Fruit fly (Drosophila melanogaster) whole organism, embryonic: ENCODE results near the gene CG6443.
A peak's percentile ranks its signal among the peaks of the same experiment; 100 is the strongest.

Experiments used
- Ada2b ChIP-seq: fragments of 200-800 bp; sonication (Bioruptor generic); IDR thresholded peaks from 2 replicates; pipeline ENCODE4 v1.3.6; 2022; ENCODE audit warnings: missing biosample characterization, missing genetic modification characterization
- Aef1 ChIP-seq: fragments of 200-800 bp; sonication (Bioruptor generic); IDR thresholded peaks from 3 replicates; pipeline ENCODE4 v1.3.6; 2022; ENCODE audit warnings: missing biosample characterization, missing genetic modification characterization
- B-H2 ChIP-seq: fragments of 200-800 bp; sonication (Bioruptor generic); optimal IDR thresholded peaks from 2 replicates; lab custom pipeline; 2018; ENCODE audit warnings: missing biosample characterization, mild to moderate bottlenecking, missing genetic modification characterization
- CG11504 ChIP-seq: fragments of 200-800 bp; sonication (Bioruptor generic); optimal IDR thresholded peaks from 3 replicates; lab custom pipeline; 2019; ENCODE audit warnings: missing biosample characterization, mild to moderate bottlenecking, missing genetic modification characterization, moderate library complexity
- CG11560 ChIP-seq: fragments of 200-800 bp; sonication (Bioruptor generic); IDR thresholded peaks from 3 replicates; pipeline ENCODE4 v1.3.6; 2022; ENCODE audit warnings: missing biosample characterization, missing genetic modification characterization
- CG11695 ChIP-seq: fragments of 200-800 bp; sonication (Bioruptor generic); IDR thresholded peaks from 3 replicates; pipeline ENCODE4 v1.3.6; 2022; ENCODE audit warnings: missing biosample characterization, missing genetic modification characterization
- CG12104 ChIP-seq: fragments of 200-800 bp; sonication (Bioruptor generic); optimal IDR thresholded peaks from 3 replicates; lab custom pipeline; 2016; ENCODE audit warnings: missing biosample characterization, missing genetic modification characterization
- CG12942 ChIP-seq: fragments of 200-800 bp; sonication (Bioruptor generic); optimal IDR thresholded peaks from 3 replicates; lab custom pipeline; 2016; ENCODE audit warnings: missing biosample characterization, missing genetic modification characterization
- CG13424 ChIP-seq: fragments of 200-800 bp; sonication (Bioruptor generic); optimal IDR thresholded peaks from 2 replicates; lab custom pipeline; 2019; ENCODE audit warnings: missing biosample characterization, mild to moderate bottlenecking, missing genetic modification characterization, moderate library complexity
- CG17328 ChIP-seq: fragments of 200-800 bp; sonication (Bioruptor generic); IDR thresholded peaks from 2 replicates; pipeline ENCODE4 v1.3.6; 2022; ENCODE audit warnings: missing biosample characterization, missing genetic modification characterization
- CG17359 ChIP-seq: fragments of 200-800 bp; sonication (Bioruptor generic); optimal IDR thresholded peaks from 3 replicates; lab custom pipeline; 2018; ENCODE audit warnings: missing biosample characterization, mild to moderate bottlenecking, missing genetic modification characterization, moderate library complexity
- CG30403 ChIP-seq: fragments of 200-800 bp; sonication (Bioruptor generic); optimal IDR thresholded peaks from 3 replicates; lab custom pipeline; 2016; ENCODE audit warnings: missing biosample characterization, missing genetic modification characterization
- CG4424 ChIP-seq: fragments of 200-800 bp; sonication (Bioruptor generic); optimal IDR thresholded peaks from 3 replicates; lab custom pipeline; 2016; ENCODE audit warnings: missing biosample characterization, missing genetic modification characterization
- CG4820 ChIP-seq: fragments of 200-800 bp; sonication (Bioruptor generic); optimal IDR thresholded peaks from 3 replicates; lab custom pipeline; 2016; ENCODE audit warnings: missing biosample characterization, missing genetic modification characterization
- CG6254 ChIP-seq: fragments of 200-800 bp; sonication (Bioruptor generic); optimal IDR thresholded peaks from 3 replicates; lab custom pipeline; 2017; ENCODE audit warnings: mild to moderate bottlenecking, missing biosample characterization, missing genetic modification reagents, missing genetic modification characterization
- CG6654 ChIP-seq: fragments of 200-800 bp; sonication (Bioruptor generic); optimal IDR thresholded peaks from 2 replicates; lab custom pipeline; 2017; ENCODE audit warnings: missing biosample characterization, mild to moderate bottlenecking, missing genetic modification characterization
- CG7786 ChIP-seq: fragments of 200-800 bp; sonication (Bioruptor generic); optimal IDR thresholded peaks from 2 replicates; lab custom pipeline; 2016; ENCODE audit warnings: missing biosample characterization, missing genetic modification characterization
- Camta ChIP-seq: fragments of 200-800 bp; sonication (Bioruptor generic); optimal IDR thresholded peaks from 2 replicates; lab custom pipeline; 2016; ENCODE audit warnings: missing biosample characterization, missing genetic modification characterization
- Hand ChIP-seq: fragments of 200-800 bp; sonication (Bioruptor generic); optimal IDR thresholded peaks from 2 replicates; lab custom pipeline; 2017; ENCODE audit warnings: mild to moderate bottlenecking, missing biosample characterization, missing genetic modification reagents, missing genetic modification characterization
- HmgD ChIP-seq: fragments of 200-800 bp; sonication (Bioruptor generic); optimal IDR thresholded peaks from 3 replicates; lab custom pipeline; 2016; ENCODE audit warnings: missing biosample characterization, missing genetic modification characterization
- Hr51 ChIP-seq, 2 experiments: fragments of 200-800 bp; sonication (Bioruptor generic); optimal IDR thresholded peaks; 2 replicates in 1 of 2; 3 replicates in 1 of 2; lab custom pipeline; 2016 to 2018; ENCODE audit warnings: missing biosample characterization in 2 of 2, missing genetic modification characterization in 2 of 2, mild to moderate bottlenecking in 1 of 2, moderate library complexity in 1 of 2
- Lhr ChIP-seq: fragments of 200-800 bp; sonication (Bioruptor generic); optimal IDR thresholded peaks from 3 replicates; lab custom pipeline; 2017; ENCODE audit warnings: mild to moderate bottlenecking, missing biosample characterization, missing genetic modification reagents, missing genetic modification characterization
- Lim3 ChIP-seq: fragments of 200-800 bp; sonication (Bioruptor generic); IDR thresholded peaks from 2 replicates; pipeline ENCODE4 v1.3.6; 2022; ENCODE audit warnings: missing biosample characterization, missing genetic modification characterization
- Mad ChIP-seq: fragments of 200-800 bp; sonication (Bioruptor generic); optimal IDR thresholded peaks from 2 replicates; lab custom pipeline; 2016; ENCODE audit warnings: missing biosample characterization, missing genetic modification characterization
- Max ChIP-seq: fragments of 200-800 bp; sonication (Bioruptor generic); optimal IDR thresholded peaks from 2 replicates; lab custom pipeline; 2016; ENCODE audit warnings: missing biosample characterization, mild to moderate bottlenecking, missing genetic modification characterization
- Med ChIP-seq: fragments of 200-800 bp; sonication (Bioruptor generic); peaks from one replicate; lab custom pipeline; 2016; ENCODE audit warnings: missing biosample characterization, missing genetic modification characterization, mild to moderate bottlenecking, inconsistent platforms, moderate library complexity
- Meics ChIP-seq: fragments of 200-800 bp; sonication (Bioruptor generic); optimal IDR thresholded peaks from 2 replicates; lab custom pipeline; 2017; ENCODE audit warnings: missing biosample characterization, mild to moderate bottlenecking, missing genetic modification characterization
- Myb ChIP-seq: fragments of 200-800 bp; sonication (Bioruptor generic); optimal IDR thresholded peaks from 2 replicates; lab custom pipeline; 2016; ENCODE audit warnings: missing biosample characterization, missing genetic modification characterization
- NC2β ChIP-seq: fragments of 200-800 bp; sonication (Bioruptor generic); optimal IDR thresholded peaks from 2 replicates; lab custom pipeline; 2016; ENCODE audit warnings: missing biosample characterization, missing genetic modification characterization
- NFAT ChIP-seq: fragments of 200-800 bp; sonication (Bioruptor generic); IDR thresholded peaks from 2 replicates; pipeline ENCODE4 v1.3.6; 2022; ENCODE audit warnings: missing biosample characterization, missing genetic modification characterization
- NK7.1 ChIP-seq: fragments of 200-800 bp; sonication (Bioruptor generic); optimal IDR thresholded peaks from 3 replicates; lab custom pipeline; 2016; ENCODE audit warnings: missing biosample characterization, missing genetic modification characterization
- Sin3A ChIP-seq: fragments of >200 bp; optimal IDR thresholded peaks from 2 replicates; lab custom pipeline; 2018
- Sox100B ChIP-seq: fragments of 200-800 bp; sonication (Bioruptor generic); optimal IDR thresholded peaks from 3 replicates; lab custom pipeline; 2018; ENCODE audit warnings: missing biosample characterization, mild to moderate bottlenecking, missing genetic modification characterization
- aop ChIP-seq: fragments of 200-800 bp; sonication (Bioruptor generic); IDR thresholded peaks from 2 replicates; pipeline ENCODE4 v1.3.6; 2022; ENCODE audit warnings: missing biosample characterization, missing genetic modification characterization
- ase ChIP-seq: fragments of 200-800 bp; sonication (Bioruptor generic); IDR thresholded peaks from 3 replicates; pipeline ENCODE4 v1.3.6; 2022; ENCODE audit warnings: missing biosample characterization, missing genetic modification characterization
- btn ChIP-seq: fragments of 200-800 bp; sonication (Bioruptor generic); optimal IDR thresholded peaks from 2 replicates; lab custom pipeline; 2016; ENCODE audit warnings: missing biosample characterization, missing genetic modification characterization
- cato ChIP-seq: fragments of 200-800 bp; sonication (Bioruptor generic); optimal IDR thresholded peaks from 2 replicates; lab custom pipeline; 2016; ENCODE audit warnings: missing biosample characterization, missing genetic modification characterization, borderline replicate concordance
- disco-r ChIP-seq: fragments of 200-800 bp; sonication (Bioruptor generic); optimal IDR thresholded peaks from 2 replicates; lab custom pipeline; 2016; ENCODE audit warnings: missing biosample characterization, missing genetic modification characterization
- dpn ChIP-seq, 2 experiments: fragments of 200-800 bp; sonication (Bioruptor generic); optimal IDR thresholded peaks; 3 replicates each; lab custom pipeline; 2016; ENCODE audit warnings: missing biosample characterization in 2 of 2, missing genetic modification characterization in 2 of 2
- exex ChIP-seq: fragments of 200-800 bp; sonication (Bioruptor generic); optimal IDR thresholded peaks from 4 replicates; lab custom pipeline; 2018; ENCODE audit warnings: missing biosample characterization, mild to moderate bottlenecking, missing genetic modification characterization, moderate library complexity
- fd102C ChIP-seq: fragments of 200-800 bp; sonication (Bioruptor generic); optimal IDR thresholded peaks from 2 replicates; lab custom pipeline; 2018; ENCODE audit warnings: missing biosample characterization, mild to moderate bottlenecking, missing genetic modification characterization, moderate library complexity
- gcm2 ChIP-seq: fragments of 200-800 bp; sonication (Bioruptor generic); optimal IDR thresholded peaks from 2 replicates; lab custom pipeline; 2016; ENCODE audit warnings: missing biosample characterization, missing genetic modification characterization
- grau ChIP-seq: fragments of 200-800 bp; optimal IDR thresholded peaks from 3 replicates; lab custom pipeline; 2019; ENCODE audit warnings: missing biosample characterization, mild to moderate bottlenecking, missing genetic modification characterization, moderate library complexity
- maf-S ChIP-seq: fragments of 200-800 bp; sonication (Bioruptor generic); optimal IDR thresholded peaks from 2 replicates; lab custom pipeline; 2016; ENCODE audit warnings: missing biosample characterization, missing genetic modification characterization
- prd ChIP-seq, 3 experiments: fragments of >200 bp in 2 of 3; fragments of 200-800 bp in 1 of 3; sonication (Bioruptor generic) in 1 of 3; optimal IDR thresholded peaks in 2 of 3; IDR thresholded peaks in 1 of 3; 2 replicates in 2 of 3; 3 replicates in 1 of 3; pipeline versions ENCODE4 v1.3.6 to Lab custom; 2017 to 2022; ENCODE audit warnings: missing biosample characterization in 1 of 3, missing genetic modification characterization in 1 of 3
- shn ChIP-seq: fragments of 200-800 bp; sonication (Bioruptor generic); optimal IDR thresholded peaks from 3 replicates; lab custom pipeline; 2016; ENCODE audit warnings: missing biosample characterization, missing genetic modification characterization
- sob ChIP-seq: fragments of 200-800 bp; sonication (Bioruptor generic); IDR thresholded peaks from 2 replicates; pipeline ENCODE4 v1.3.6; 2022; ENCODE audit warnings: missing biosample characterization, missing genetic modification characterization
- stwl ChIP-seq: fragments of 200-800 bp; sonication (Bioruptor generic); optimal IDR thresholded peaks from 3 replicates; lab custom pipeline; 2018; ENCODE audit warnings: missing biosample characterization, mild to moderate bottlenecking, missing genetic modification characterization, moderate library complexity
- tup ChIP-seq: fragments of 200-800 bp; sonication (Bioruptor generic); optimal IDR thresholded peaks from 2 replicates; lab custom pipeline; 2016; ENCODE audit warnings: missing biosample characterization, mild to moderate bottlenecking, missing genetic modification characterization, moderate library complexity
- wdn ChIP-seq: fragments of 200-800 bp; sonication (Bioruptor generic); IDR thresholded peaks from 2 replicates; pipeline ENCODE4 v1.3.6; 2022; ENCODE audit warnings: missing biosample characterization, missing genetic modification characterization
- zf30C ChIP-seq: fragments of 200-800 bp; sonication (Bioruptor generic); optimal IDR thresholded peaks from 3 replicates; lab custom pipeline; 2018; ENCODE audit warnings: missing biosample characterization, mild to moderate bottlenecking, missing genetic modification characterization

CG6443 gene

dm6 chr2L:10732343-10732808 lies 3.6 kb downstream of the CG6443 start, which contains the start of the genes EMC3 and Dpy-30L1 (continued):
- no peak for TF ChIP-seq Hand (GFP tag; lab: Kevin White, UChicago)
- peak; percentile 36; the same call in 1 of the 3 replicates for TF ChIP-seq Aef1 (GFP tag; lab: Robert Waterston, UW)
- TF ChIP-seq CG6254 (GFP tag; lab: Kevin White, UChicago), result no peak
- TF ChIP-seq NC2β (GFP tag; lab: Kevin White, UChicago), result peak; percentile 35
- no peak for TF ChIP-seq Lim3 (GFP tag; lab: Robert Waterston, UW)
- TF ChIP-seq zf30C, result no peak
- TF ChIP-seq Sin3A (lab: Kevin White, UChicago), result peak; percentile 74
- peak; percentile 23; the same call in 1 of the 3 replicates for TF ChIP-seq ase
- peak; percentile 48 for TF ChIP-seq CG4820 (GFP tag; lab: Kevin White, UChicago)
- TF ChIP-seq NK7.1 (GFP tag; lab: Kevin White, UChicago), result peak; percentile 26
- TF ChIP-seq Myb (GFP tag; lab: Kevin White, UChicago), result peak; percentile 46
- TF ChIP-seq CG11560 (tag; lab: Robert Waterston, UW), result peak; percentile 73
- TF ChIP-seq disco-r (GFP tag; lab: Kevin White, UChicago), result peak; percentile 18
- TF ChIP-seq Meics (GFP tag; lab: Kevin White, UChicago), result no peak
- TF ChIP-seq NFAT (GFP tag; lab: Robert Waterston, UW), result 0 out of 2 replicates have a peak, but pooled peaks have one; percentile 17
- TF ChIP-seq dpn (GFP tag; optimal IDR thresholded peaks at IDR 0.05; lab: Kevin White, UChicago), result peak; percentile 50 to 63
- peak; percentile 32 for TF ChIP-seq CG12942 (GFP tag; lab: Kevin White, UChicago)
- peak; percentile 23 for TF ChIP-seq B-H2 (GFP tag; lab: Kevin White, UChicago)
- TF ChIP-seq aop (GFP tag; lab: Robert Waterston, UW), result no peak
- TF ChIP-seq grau, result peak; percentile 66
- TF ChIP-seq prd (optimal IDR thresholded peaks at IDR 0.05; lab: Kevin White, UChicago), result no peak
- peak; percentile 62 for TF ChIP-seq prd (GFP tag; IDR thresholded peaks at IDR 0.05; lab: Robert Waterston, UW)
- TF ChIP-seq sob, result peak; percentile 55; the same call in 1 of the 2 replicates
- TF ChIP-seq CG17328 (GFP tag; lab: Robert Waterston, UW), result no peak
- TF ChIP-seq CG11504, result no peak
- TF ChIP-seq Max, result peak; percentile 58
- peak in 1 of 2 experiments; percentile 30 for TF ChIP-seq Hr51 (GFP tag; optimal IDR thresholded peaks at IDR 0.05; lab: Kevin White, UChicago)
- TF ChIP-seq maf-S (GFP tag; lab: Kevin White, UChicago), result no peak
- TF ChIP-seq exex (tag; lab: Kevin White, UChicago), result no peak
- no peak for TF ChIP-seq CG11695 (GFP tag; lab: Robert Waterston, UW)
- no peak for TF ChIP-seq Mad
- peak; percentile 85 for TF ChIP-seq Med (GFP tag; lab: Kevin White, UChicago)
- peak; percentile 70 for TF ChIP-seq CG13424 (tag; lab: Kevin White, UChicago)
- no peak for TF ChIP-seq Ada2b (GFP tag; lab: Robert Waterston, UW)
- peak; percentile 42 for TF ChIP-seq CG7786 (GFP tag; lab: Kevin White, UChicago)
- TF ChIP-seq btn (GFP tag; lab: Kevin White, UChicago), result no peak
- peak; percentile 13 for TF ChIP-seq Camta (GFP tag; lab: Kevin White, UChicago)
- TF ChIP-seq tup (GFP tag; lab: Kevin White, UChicago), result no peak
- TF ChIP-seq Sox100B, result no peak
- TF ChIP-seq CG17359, result peak; percentile 59
- TF ChIP-seq Lhr (GFP tag; lab: Kevin White, UChicago), result peak; percentile 11
- TF ChIP-seq HmgD (GFP tag; lab: Kevin White, UChicago), result no peak
- TF ChIP-seq CG30403 (GFP tag; lab: Kevin White, UChicago), result peak; percentile 79
- peak; percentile 12 for TF ChIP-seq gcm2 (GFP tag; lab: Kevin White, UChicago)
- TF ChIP-seq CG12104 (GFP tag; lab: Kevin White, UChicago), result no peak
- TF ChIP-seq wdn, result no peak
- TF ChIP-seq CG4424 (GFP tag; lab: Kevin White, UChicago), result peak; percentile 48
- TF ChIP-seq fd102C (GFP tag; lab: Kevin White, UChicago), result no peak
- TF ChIP-seq shn (GFP tag; lab: Kevin White, UChicago), result no peak
- peak; percentile 93 for TF ChIP-seq stwl (tag; lab: Kevin White, UChicago)
- TF ChIP-seq cato, result no peak
- TF ChIP-seq CG6654, result no peak
